Worm (Caenorhabditis elegans): ENCODE results near the gene rnr-1.

DNA sequence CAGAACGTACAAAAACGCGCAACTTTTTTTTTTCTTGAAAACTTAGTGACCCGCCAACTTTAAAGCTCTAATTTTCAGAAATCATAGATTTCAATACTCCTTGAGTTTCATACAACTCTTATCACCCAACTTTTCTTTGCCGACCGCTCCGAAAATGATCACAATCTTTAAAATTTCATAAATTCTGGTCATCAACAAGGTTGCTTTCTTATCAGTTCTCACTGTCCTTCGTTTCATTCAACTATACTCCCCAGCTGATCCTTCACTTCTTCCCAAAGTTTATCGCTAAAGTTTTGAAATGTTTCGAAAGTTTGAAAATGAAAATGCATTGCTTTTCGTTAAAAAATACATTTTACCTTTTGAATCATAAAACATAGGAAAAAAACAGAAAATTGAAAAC lies 27.2 kb upstream of the rnr-1 start:
- TF ChIP-seq ama-1 (optimal IDR thresholded peaks at IDR 0.05), result no peak
- no peak for TF ChIP-seq fkh-10 (GFP tag; optimal IDR thresholded peaks at IDR 0.05)
- TF ChIP-seq nhr-28 (tag; optimal IDR thresholded peaks at IDR 0.05), result no peak
- peak; percentile 15 for TF ChIP-seq pha-4 (tag; optimal IDR thresholded peaks at IDR 0.05)
- no peak for TF ChIP-seq nhr-67 (tag; optimal IDR thresholded peaks at IDR 0.05)
- TF ChIP-seq snpc-4 (tag; optimal IDR thresholded peaks at IDR 0.05), result no peak
- TF ChIP-seq elt-2 (tag; optimal IDR thresholded peaks at IDR 0.05), result peak; percentile 83
- no peak for TF ChIP-seq nhr-23 (tag; optimal IDR thresholded peaks at IDR 0.05)
- TF ChIP-seq pqm-1 (tag; optimal IDR thresholded peaks at IDR 0.05), result peak; percentile 72
